Worm (Caenorhabditis elegans): Measurements from ENCODE around the gene B0432.7.

DNA sequence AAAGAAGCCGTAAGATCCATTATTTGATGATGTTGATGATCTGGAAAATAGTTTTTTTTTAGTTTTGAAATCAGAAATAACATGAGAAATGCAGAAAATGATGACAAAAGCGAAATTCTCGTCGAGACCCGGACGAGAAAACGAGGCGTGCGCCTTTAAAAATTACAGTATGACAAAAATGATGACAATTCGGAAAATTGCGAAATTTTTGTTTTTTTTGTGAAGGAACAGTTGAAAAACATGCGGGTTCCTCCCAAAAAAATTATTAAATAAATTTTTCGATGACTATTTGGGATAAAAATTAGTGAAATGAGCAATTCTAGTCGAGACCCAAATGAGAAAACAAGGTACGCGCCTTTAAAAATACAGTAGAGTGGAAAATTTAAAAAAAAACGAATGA, 53.2 kb downstream of the B0432.7 start, which contains the start of gene ubxn-3:
- TF ChIP-seq skn-1 (tag; optimal IDR thresholded peaks at IDR 0.05) (no peak), ama-1 (optimal IDR thresholded peaks at IDR 0.05) (no peak)
